Fruit fly (Drosophila melanogaster) whole organism: ENCODE data around the gene CG18304.

Experiments used
- pan ChIP-seq: fragments of >200 bp; optimal IDR thresholded peaks from 2 replicates; lab custom pipeline; 2017
- psq ChIP-seq: fragments of >200 bp; optimal IDR thresholded peaks from 2 replicates; lab custom pipeline; 2017

DNA sequence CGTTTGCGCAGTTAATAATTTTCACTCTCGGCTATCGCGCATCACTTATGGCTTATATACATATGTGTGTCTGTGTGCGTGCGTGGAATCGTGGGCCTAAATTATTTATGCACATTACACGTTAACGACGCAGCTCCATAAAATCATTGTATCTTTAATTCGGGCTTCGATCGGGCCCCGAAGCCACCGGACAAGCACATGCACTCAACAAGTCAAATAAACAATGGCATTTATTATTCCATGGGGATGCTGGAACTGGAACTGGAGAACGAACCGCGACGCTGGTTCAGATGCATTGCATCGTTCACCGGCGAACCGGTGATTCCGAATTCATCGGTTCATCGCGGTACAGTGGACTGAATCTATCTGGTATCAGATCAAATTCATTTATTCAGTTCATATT, 5.9 kb upstream of the CG18304 start, which contains the start of gene ihog:
- no peak for TF ChIP-seq pan (lab: Kevin White, UChicago)
- TF ChIP-seq psq (lab: Kevin White, UChicago), result no peak
